Worm (Caenorhabditis elegans): ENCODE data around the gene srx-104.

DNA sequence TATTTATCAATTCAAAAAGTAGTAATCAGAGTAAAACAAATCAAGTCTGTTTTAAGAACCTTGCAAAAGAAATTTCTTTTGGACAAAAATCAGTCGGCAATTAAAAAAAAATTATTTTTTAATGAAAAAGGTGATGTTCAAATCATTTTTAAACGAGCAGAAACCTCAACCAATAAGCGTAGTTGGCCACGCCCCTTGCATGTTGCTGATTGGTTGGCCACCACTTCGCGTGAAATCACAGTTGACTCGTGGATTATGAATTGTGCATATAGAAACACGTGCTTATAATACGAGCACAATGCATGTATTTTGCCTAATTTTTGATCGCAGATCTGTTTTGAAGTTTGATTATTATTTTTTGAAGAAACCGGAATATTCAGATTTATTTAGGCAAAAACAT is 34.3 kb downstream of the srx-104 start:
- TF ChIP-seq ama-1 (optimal IDR thresholded peaks at IDR 0.05) (no peak), tbx-11 (GFP tag; IDR thresholded peaks at IDR 0.05) (no peak), hmbx-1 (tag; optimal IDR thresholded peaks at IDR 0.05) (no peak), hmg-4 (GFP tag; optimal IDR thresholded peaks at IDR 0.05) (no peak), flt-1 (GFP tag; IDR thresholded peaks at IDR 0.05) (no peak), tbx-37 (GFP tag; conservative IDR thresholded peaks at IDR 0.05) (no peak), F13C5.2 (tag; optimal IDR thresholded peaks at IDR 0.05) (no peak), sea-1 (GFP tag; conservative IDR thresholded peaks at IDR 0.05) (no peak), aly-1 (tag; optimal IDR thresholded peaks at IDR 0.05) (no peak)
